Fruit fly (Drosophila melanogaster): ENCODE data around the gene fd96Cb.

Gene fd96Cb

DNA sequence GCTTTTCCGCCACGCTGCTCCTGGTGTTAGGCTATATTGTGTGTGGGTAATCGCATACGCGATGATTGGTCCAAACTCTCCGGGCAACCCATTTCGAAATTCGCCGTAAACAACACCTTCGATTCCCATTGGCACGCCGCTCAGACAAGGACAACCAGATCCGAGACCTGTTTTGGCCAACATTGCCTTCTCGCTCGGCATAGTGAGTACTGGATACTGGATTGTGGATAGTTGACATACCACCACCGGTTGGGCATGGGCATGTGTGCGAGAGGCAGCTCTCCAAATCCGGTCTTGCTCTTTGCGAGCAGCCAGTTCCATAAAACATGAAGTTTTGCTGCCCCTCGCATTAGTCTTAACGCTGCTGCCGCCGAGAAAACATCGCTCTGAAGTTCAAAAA lies at the start of gene fd96Cb:
Gene fd96Cb (plus strand): TSS at position 374 of the 400 bp plus-strand sequence.
- TF ChIP-seq Dif (GFP tag; optimal IDR thresholded peaks at IDR 0.05; ENCODE audit: partially characterized antibody) (peak; percentile 94), Rel (GFP tag; optimal IDR thresholded peaks at IDR 0.05) (no peak), Rel (tag; optimal IDR thresholded peaks at IDR 0.05) (peak; percentile 16), foxo (GFP tag; optimal IDR thresholded peaks at IDR 0.05) (no peak), dl (GFP tag; optimal IDR thresholded peaks at IDR 0.05; ENCODE audit: insufficient read depth in 1 of 2, partially characterized antibody in 2 of 2) (peak; percentile 30 to 74), jim (GFP tag; optimal IDR thresholded peaks at IDR 0.05) (no peak), N (GFP tag; optimal IDR thresholded peaks at IDR 0.05) (no peak), Dfd (GFP tag; optimal IDR thresholded peaks at IDR 0.05) (no peak), h (GFP tag; optimal IDR thresholded peaks at IDR 0.05) (no peak), usp (GFP tag; optimal IDR thresholded peaks at IDR 0.05) (no peak), Sp1 (GFP tag; optimal IDR thresholded peaks at IDR 0.05) (no peak), Hnf4 (GFP tag; optimal IDR thresholded peaks at IDR 0.05) (no peak), Vsx2 (GFP tag; optimal IDR thresholded peaks at IDR 0.05; ENCODE audit: partially characterized antibody) (peak; percentile 96), dmrt93B (GFP tag; optimal IDR thresholded peaks at IDR 0.05) (no peak), CrebA (GFP tag; optimal IDR thresholded peaks at IDR 0.05; ENCODE audit: borderline replicate concordance) (no peak), ey (GFP tag; optimal IDR thresholded peaks at IDR 0.05) (no peak)

DNA sequence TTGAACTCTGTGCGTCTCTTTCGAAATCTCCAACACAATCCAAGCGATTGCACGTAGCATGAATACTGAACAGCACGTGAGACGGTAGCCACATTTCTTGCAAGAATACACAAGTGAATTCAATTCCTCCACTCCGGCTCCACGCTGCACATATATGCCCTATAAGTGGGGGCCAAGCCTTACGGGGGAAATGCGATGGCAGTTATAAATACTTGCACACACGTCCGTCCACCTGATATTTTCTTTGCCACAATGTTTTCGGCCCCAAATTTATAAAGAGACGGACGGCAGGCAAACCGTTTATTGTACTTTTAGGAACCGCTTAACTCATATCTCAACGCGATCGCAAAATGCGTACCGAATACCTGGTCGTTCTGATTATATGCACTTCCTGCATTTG lies 48.8 kb upstream of the fd96Cb start, which contains the start of gene CG11786:
Gene CG11786 (plus strand): TSS at position 301 of the 400 bp plus-strand sequence.
- TF ChIP-seq Rel (GFP tag; optimal IDR thresholded peaks at IDR 0.05), result no peak
- TF ChIP-seq Rel (tag; optimal IDR thresholded peaks at IDR 0.05), result no peak
- no peak for TF ChIP-seq CrebA (GFP tag; optimal IDR thresholded peaks at IDR 0.05; ENCODE audit: borderline replicate concordance)
- no peak for TF ChIP-seq rgr (GFP tag; optimal IDR thresholded peaks at IDR 0.05)
- no peak for TF ChIP-seq Vsx2 (GFP tag; optimal IDR thresholded peaks at IDR 0.05; ENCODE audit: partially characterized antibody)
- no peak for TF ChIP-seq Myc (optimal IDR thresholded peaks at IDR 0.05)
- TF ChIP-seq ey (GFP tag; optimal IDR thresholded peaks at IDR 0.05), result no peak
- no peak for TF ChIP-seq br (GFP tag; optimal IDR thresholded peaks at IDR 0.05)
- TF ChIP-seq usp (GFP tag; optimal IDR thresholded peaks at IDR 0.05), result no peak
- no peak for TF ChIP-seq dsf (GFP tag; optimal IDR thresholded peaks at IDR 0.05; ENCODE audit: borderline replicate concordance)
- no peak for TF ChIP-seq Hnf4 (GFP tag; optimal IDR thresholded peaks at IDR 0.05)
- TF ChIP-seq pan (optimal IDR thresholded peaks at IDR 0.05), result no peak
- no peak for TF ChIP-seq Hr83 (GFP tag; optimal IDR thresholded peaks at IDR 0.05; ENCODE audit: poor library complexity, severe bottlenecking)
- no peak for TF ChIP-seq foxo (GFP tag; optimal IDR thresholded peaks at IDR 0.05)
- TF ChIP-seq woc (GFP tag; optimal IDR thresholded peaks at IDR 0.05), result no peak
- no peak for TF ChIP-seq OdsH (GFP tag; optimal IDR thresholded peaks at IDR 0.05)
- TF ChIP-seq h (GFP tag; optimal IDR thresholded peaks at IDR 0.05), result no peak
- no peak for TF ChIP-seq Jra (GFP tag; optimal IDR thresholded peaks at IDR 0.05)
- no peak for TF ChIP-seq Sp1 (GFP tag; optimal IDR thresholded peaks at IDR 0.05)

- no peak for TF ChIP-seq dmrt93B (GFP tag; optimal IDR thresholded peaks at IDR 0.05)
- TF ChIP-seq CG32264 (GFP tag; optimal IDR thresholded peaks at IDR 0.05), result no peak
- no peak for TF ChIP-seq sage (GFP tag; optimal IDR thresholded peaks at IDR 0.05)
- no peak for TF ChIP-seq lola (GFP tag; optimal IDR thresholded peaks at IDR 0.05)
- TF ChIP-seq psq (GFP tag; optimal IDR thresholded peaks at IDR 0.05), result no peak
- TF ChIP-seq dl (GFP tag; optimal IDR thresholded peaks at IDR 0.05; ENCODE audit: insufficient read depth in 1 of 2, partially characterized antibody in 2 of 2), result no peak
- no peak for TF ChIP-seq h (GFP tag; optimal IDR thresholded peaks at IDR 0.05)
- no peak for TF ChIP-seq Dfd (GFP tag; optimal IDR thresholded peaks at IDR 0.05)
- TF ChIP-seq dsf (GFP tag; optimal IDR thresholded peaks at IDR 0.05; ENCODE audit: borderline replicate concordance), result no peak
- TF ChIP-seq woc (GFP tag; optimal IDR thresholded peaks at IDR 0.05), result peak; percentile 90
- TF ChIP-seq Hr83 (GFP tag; optimal IDR thresholded peaks at IDR 0.05; ENCODE audit: poor library complexity, severe bottlenecking), result peak; percentile 19
- no peak for TF ChIP-seq brk (GFP tag; optimal IDR thresholded peaks at IDR 0.05)
- TF ChIP-seq sv (GFP tag; optimal IDR thresholded peaks at IDR 0.05), result no peak
- no peak for TF ChIP-seq N (GFP tag; optimal IDR thresholded peaks at IDR 0.05)
- peak; percentile 92 for TF ChIP-seq Myc (optimal IDR thresholded peaks at IDR 0.05)
- no peak for TF ChIP-seq Dif (GFP tag; optimal IDR thresholded peaks at IDR 0.05; ENCODE audit: partially characterized antibody)
- no peak for TF ChIP-seq br (GFP tag; optimal IDR thresholded peaks at IDR 0.05)
- no peak for TF ChIP-seq Mio (GFP tag; optimal IDR thresholded peaks at IDR 0.05)
- TF ChIP-seq Jra (GFP tag; optimal IDR thresholded peaks at IDR 0.05), result peak; percentile 31
- no peak for TF ChIP-seq Hnf4 (GFP tag; optimal IDR thresholded peaks at IDR 0.05)
- TF ChIP-seq fru (GFP tag; optimal IDR thresholded peaks at IDR 0.05), result no peak
- TF ChIP-seq jim (GFP tag; optimal IDR thresholded peaks at IDR 0.05), result no peak
- TF ChIP-seq Vsx2 (GFP tag; optimal IDR thresholded peaks at IDR 0.05; ENCODE audit: partially characterized antibody), result no peak
These were observed 47.3 kb upstream of the fd96Cb start, which contains the start of gene CG11790 for dm6 chr3R:25047504-25047903. Gene CG11790, plus strand, starts transcription at chr3R:25047706.
